Worm (Caenorhabditis elegans) whole organism, late embryonic: ENCODE data around the gene C17C3.5.
A peak's percentile ranks its signal among the peaks of the same experiment; 100 is the strongest.

Source experiments
- C08G9.2 ChIP-seq: sonication (generic microtip); optimal IDR thresholded peaks from 2 replicates; lab custom pipeline; 2016; ENCODE audit warnings: mild to moderate bottlenecking, missing genetic modification characterization, moderate library complexity, missing compliant biosample characterization
- F13H6.1 ChIP-seq: sonication (generic microtip); optimal IDR thresholded peaks from 2 replicates; lab custom pipeline; 2016; ENCODE audit warnings: missing genetic modification characterization, missing compliant biosample characterization
- K02D7.2 ChIP-seq: sonication (generic microtip); optimal IDR thresholded peaks from 2 replicates; lab custom pipeline; 2017; ENCODE audit warnings: mild to moderate bottlenecking, missing genetic modification characterization, missing compliant biosample characterization
- K09A11.1 ChIP-seq: sonication (generic microtip); optimal IDR thresholded peaks from 2 replicates; lab custom pipeline; 2017; ENCODE audit warnings: antibody characterized with exemption, mild to moderate bottlenecking, missing genetic modification characterization, missing compliant biosample characterization; ENCODE audit not compliant: insufficient read depth
- ahr-1 ChIP-seq: sonication (generic microtip); optimal IDR thresholded peaks from 2 replicates; lab custom pipeline; 2016; ENCODE audit warnings: missing genetic modification characterization, missing compliant biosample characterization
- ceh-14 ChIP-seq: sonication (generic microtip); optimal IDR thresholded peaks from 2 replicates; lab custom pipeline; 2016; ENCODE audit warnings: missing genotype, missing genetic modification characterization, missing compliant biosample characterization
- ceh-18 ChIP-seq: sonication (generic microtip); optimal IDR thresholded peaks from 2 replicates; lab custom pipeline; 2016; ENCODE audit warnings: missing genetic modification characterization, missing compliant biosample characterization
- ceh-2 ChIP-seq: sonication (generic microtip); optimal IDR thresholded peaks from 2 replicates; lab custom pipeline; 2016; ENCODE audit warnings: missing genotype, missing genetic modification characterization, missing compliant biosample characterization
- ceh-22 ChIP-seq: sonication (generic microtip); optimal IDR thresholded peaks from 2 replicates; lab custom pipeline; 2017; ENCODE audit warnings: missing biosample characterization, missing genetic modification characterization
- ceh-24 ChIP-seq: sonication (generic microtip); optimal IDR thresholded peaks from 2 replicates; lab custom pipeline; 2016; ENCODE audit warnings: mild to moderate bottlenecking, missing genetic modification characterization, missing compliant biosample characterization
- ceh-31 ChIP-seq: sonication (generic microtip); optimal IDR thresholded peaks from 2 replicates; lab custom pipeline; 2016; ENCODE audit warnings: missing genetic modification characterization, missing compliant biosample characterization
- dmd-4 ChIP-seq: sonication (generic microtip); optimal IDR thresholded peaks from 2 replicates; lab custom pipeline; 2016; ENCODE audit warnings: borderline replicate concordance, missing genetic modification characterization, missing compliant biosample characterization
- dve-1 ChIP-seq: sonication (generic microtip); optimal IDR thresholded peaks from 2 replicates; lab custom pipeline; 2017; ENCODE audit warnings: antibody characterized with exemption, mild to moderate bottlenecking, missing genetic modification characterization, missing compliant biosample characterization
- elt-2 ChIP-seq: sonication (generic microtip); optimal IDR thresholded peaks from 2 replicates; lab custom pipeline; 2016; ENCODE audit warnings: missing genetic modification reagents, missing genetic modification characterization, missing compliant biosample characterization
- elt-4 ChIP-seq: sonication (generic microtip); optimal IDR thresholded peaks from 2 replicates; lab custom pipeline; 2016; ENCODE audit warnings: missing genetic modification characterization, missing compliant biosample characterization
- ets-4 ChIP-seq: sonication (generic microtip); optimal IDR thresholded peaks from 2 replicates; lab custom pipeline; 2016; ENCODE audit warnings: missing genetic modification characterization, missing compliant biosample characterization
- fax-1 ChIP-seq: sonication (generic microtip); optimal IDR thresholded peaks from 2 replicates; lab custom pipeline; 2016; ENCODE audit warnings: missing genotype, missing genetic modification characterization, missing compliant biosample characterization
- fkh-10 ChIP-seq: fragments of 150-350 bp; optimal IDR thresholded peaks from 2 replicates; lab custom pipeline; 2014; ENCODE audit warnings: missing biosample characterization, missing genetic modification reagents, missing genetic modification characterization
- gmeb-2 ChIP-seq: sonication (generic microtip); optimal IDR thresholded peaks from 2 replicates; lab custom pipeline; 2016; ENCODE audit warnings: missing genetic modification characterization, inconsistent platforms, missing compliant biosample characterization
- hlh-13 ChIP-seq: fragments of 200-800 bp; sonication (Bioruptor generic); optimal IDR thresholded peaks from 2 replicates; lab custom pipeline; 2018; ENCODE audit warnings: mild to moderate bottlenecking, missing genetic modification characterization, missing compliant biosample characterization
- hlh-15 ChIP-seq: sonication (generic microtip); optimal IDR thresholded peaks from 2 replicates; lab custom pipeline; 2016; ENCODE audit warnings: missing genetic modification characterization, missing compliant biosample characterization
- hlh-8 ChIP-seq: sonication (generic microtip); optimal IDR thresholded peaks from 2 replicates; lab custom pipeline; 2016; ENCODE audit warnings: missing genotype, missing genetic modification characterization, missing compliant biosample characterization
- lim-6 ChIP-seq: sonication (generic microtip); optimal IDR thresholded peaks from 2 replicates; lab custom pipeline; 2016; ENCODE audit warnings: missing genetic modification characterization, missing compliant biosample characterization
- madf-2 ChIP-seq: sonication (generic microtip); optimal IDR thresholded peaks from 2 replicates; lab custom pipeline; 2017; ENCODE audit warnings: missing genetic modification characterization, missing compliant biosample characterization
- mec-3 ChIP-seq: sonication (generic microtip); optimal IDR thresholded peaks from 2 replicates; lab custom pipeline; 2016; ENCODE audit warnings: borderline replicate concordance, missing genetic modification characterization, missing compliant biosample characterization
- nhr-11 ChIP-seq: fragments of 150-350 bp; optimal IDR thresholded peaks from 2 replicates; lab custom pipeline; 2014; ENCODE audit warnings: missing biosample characterization, missing genetic modification characterization
- nhr-232 ChIP-seq: sonication (generic microtip); optimal IDR thresholded peaks from 2 replicates; lab custom pipeline; 2016; ENCODE audit warnings: missing genetic modification characterization, missing compliant biosample characterization
- npax-4 ChIP-seq: sonication (generic microtip); optimal IDR thresholded peaks from 2 replicates; lab custom pipeline; 2016; ENCODE audit warnings: missing genetic modification characterization, missing compliant biosample characterization
- pax-1 ChIP-seq: fragments of 150-350 bp; optimal IDR thresholded peaks from 2 replicates; lab custom pipeline; 2014; ENCODE audit warnings: missing biosample characterization, missing genetic modification characterization
- pros-1 ChIP-seq: fragments of 150-350 bp; optimal IDR thresholded peaks from 2 replicates; lab custom pipeline; 2014; ENCODE audit warnings: missing biosample characterization, missing genetic modification reagents, missing genetic modification characterization
- rnt-1 ChIP-seq: sonication (generic microtip); optimal IDR thresholded peaks from 2 replicates; lab custom pipeline; 2016; ENCODE audit warnings: missing genetic modification characterization, missing compliant biosample characterization
- sox-2 ChIP-seq: fragments of 200-800 bp; sonication (Bioruptor generic); IDR thresholded peaks from 2 replicates; pipeline ENCODE4 v1.3.6; 2022; ENCODE audit warnings: missing genetic modification reagents, missing genetic modification characterization, missing compliant biosample characterization
- sox-4 ChIP-seq: sonication (generic microtip); optimal IDR thresholded peaks from 2 replicates; lab custom pipeline; 2017; ENCODE audit warnings: mild to moderate bottlenecking, missing genetic modification characterization, inconsistent platforms, missing compliant biosample characterization
- tbx-2 ChIP-seq: sonication (generic microtip); optimal IDR thresholded peaks from 2 replicates; lab custom pipeline; 2016; ENCODE audit warnings: missing genetic modification characterization, missing compliant biosample characterization
- tbx-7 ChIP-seq: sonication (generic microtip); optimal IDR thresholded peaks from 2 replicates; lab custom pipeline; 2016; ENCODE audit warnings: missing genotype, missing genetic modification characterization, missing compliant biosample characterization
- ttx-3 ChIP-seq: sonication (generic microtip); optimal IDR thresholded peaks from 2 replicates; lab custom pipeline; 2016; ENCODE audit warnings: missing genetic modification reagents, missing genetic modification characterization, missing compliant biosample characterization
- unc-42 ChIP-seq: sonication (generic microtip); optimal IDR thresholded peaks from 2 replicates; lab custom pipeline; 2016; ENCODE audit warnings: missing genotype, missing genetic modification characterization, missing compliant biosample characterization
- unc-55 ChIP-seq: sonication (generic microtip); optimal IDR thresholded peaks from 2 replicates; lab custom pipeline; 2017; ENCODE audit warnings: missing biosample characterization, missing genetic modification reagents, missing genetic modification characterization
- zip-5 ChIP-seq: sonication (generic microtip); optimal IDR thresholded peaks from 2 replicates; lab custom pipeline; 2016; ENCODE audit warnings: missing genetic modification characterization, missing compliant biosample characterization
- ztf-16 ChIP-seq: sonication (generic microtip); optimal IDR thresholded peaks from 2 replicates; lab custom pipeline; 2017; ENCODE audit warnings: missing genetic modification characterization, missing compliant biosample characterization

Gene C17C3.5

ce11 chrII:5551517-5551916 is at the start of gene C17C3.5:
TSS of gene C17C3.5 (plus strand) at chrII:5551817.
- no peak for TF ChIP-seq fkh-10 (GFP tag; lab: Kevin White, UChicago)
- no peak for TF ChIP-seq sox-4 (tag; lab: Kevin White, UChicago)
- no peak for TF ChIP-seq unc-42 (tag; lab: Kevin White, UChicago)
- TF ChIP-seq ceh-22 (tag; lab: Kevin White, UChicago), result no peak
- TF ChIP-seq K09A11.1, result no peak
- TF ChIP-seq nhr-11 (tag; lab: Kevin White, UChicago), result no peak
- TF ChIP-seq ttx-3 (tag; lab: Kevin White, UChicago), result no peak
- no peak for TF ChIP-seq pros-1 (tag; lab: Kevin White, UChicago)
- no peak for TF ChIP-seq dve-1 (tag; lab: Kevin White, UChicago)
- no peak for TF ChIP-seq gmeb-2 (tag; lab: Kevin White, UChicago)
- no peak for TF ChIP-seq ztf-16 (tag; lab: Kevin White, UChicago)

ce11 chrII:5503760-5504159 is 47.9 kb upstream of the C17C3.5 start, which contains the start of gene cyp-44A1:
TSS of gene cyp-44A1 (plus strand) at chrII:5504044.
- TF ChIP-seq elt-4, result no peak
- TF ChIP-seq ceh-2, result no peak
- no peak for TF ChIP-seq gmeb-2 (tag; lab: Kevin White, UChicago)
- TF ChIP-seq ets-4 (tag; lab: Kevin White, UChicago), result no peak
- TF ChIP-seq elt-2 (tag; lab: Kevin White, UChicago), result peak; percentile 74
- TF ChIP-seq pax-1 (tag; lab: Kevin White, UChicago), result no peak
- TF ChIP-seq K02D7.2, result no peak
- TF ChIP-seq sox-4 (tag; lab: Kevin White, UChicago), result no peak

- TF ChIP-seq elt-2 (tag; lab: Kevin White, UChicago), result peak; percentile 6
- no peak for TF ChIP-seq zip-5 (tag; lab: Kevin White, UChicago)
- no peak for TF ChIP-seq sox-2
Measured at ce11 chrII:5505820-5506287, 45.8 kb upstream of the C17C3.5 start, which contains the start of gene npp-24. TSS of gene npp-24 (plus strand) at chrII:5505870.

- TF ChIP-seq nhr-232 (tag; lab: Kevin White, UChicago) (no peak), ceh-14 (tag; lab: Kevin White, UChicago) (peak; percentile 53), mec-3 (tag; lab: Kevin White, UChicago) (no peak), ceh-18 (tag; lab: Kevin White, UChicago) (no peak), dmd-4 (tag; lab: Kevin White, UChicago) (no peak), hlh-13 (GFP tag; lab: Kevin White, UChicago) (no peak), tbx-2 (tag; lab: Kevin White, UChicago) (peak; percentile 33), ceh-24 (tag; lab: Kevin White, UChicago) (no peak), lim-6 (tag; lab: Kevin White, UChicago) (no peak), npax-4 (tag; lab: Kevin White, UChicago) (no peak), C08G9.2 (tag; lab: Kevin White, UChicago) (peak; percentile 13), unc-42 (tag; lab: Kevin White, UChicago) (peak; percentile 60), hlh-8 (tag; lab: Kevin White, UChicago) (no peak), gmeb-2 (tag; lab: Kevin White, UChicago) (no peak), sox-4 (tag; lab: Kevin White, UChicago) (no peak), ceh-2 (no peak), ets-4 (tag; lab: Kevin White, UChicago) (peak; percentile 44), tbx-7 (tag; lab: Kevin White, UChicago) (peak; percentile 35), F13H6.1 (no peak), hlh-15 (no peak), ceh-31 (tag; lab: Kevin White, UChicago) (peak; percentile 65), rnt-1 (tag; lab: Kevin White, UChicago) (no peak), pros-1 (tag; lab: Kevin White, UChicago) (no peak), ahr-1 (tag; lab: Kevin White, UChicago) (no peak), unc-55 (no peak), elt-2 (tag; lab: Kevin White, UChicago) (no peak), fax-1 (tag; lab: Kevin White, UChicago) (no peak), ceh-22 (tag; lab: Kevin White, UChicago) (no peak), madf-2 (tag; lab: Kevin White, UChicago) (no peak)
- TF ChIP-seq, all 69 proteins: peak for 7
Measured at ce11 chrII:5511417-5512353, 39.9 kb upstream of the C17C3.5 start.
